Worm (Caenorhabditis elegans): ENCODE measurements around the gene zchc-1A.

The zchc-1A gene

DNA sequence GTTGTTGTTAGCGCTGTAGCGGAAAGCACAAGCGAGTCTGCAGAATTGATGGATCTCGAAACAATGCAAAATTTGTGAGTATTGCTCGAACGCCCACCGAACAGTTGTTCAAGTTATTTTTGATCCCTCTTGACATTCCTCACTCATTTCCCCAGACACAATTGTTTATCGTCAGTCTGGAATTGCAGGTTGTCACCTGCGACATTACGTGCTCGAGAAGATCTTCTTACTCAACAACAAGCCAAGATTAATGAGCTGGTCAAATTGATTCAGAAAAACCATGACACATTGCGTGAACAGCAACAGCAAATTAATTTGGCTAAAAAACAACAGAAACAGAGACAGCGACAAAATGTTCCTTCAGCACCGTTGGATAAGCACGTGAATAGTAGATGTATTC lies 27.7 kb downstream of the zchc-1A start:
- TF ChIP-seq sma-9 (GFP tag; optimal IDR thresholded peaks at IDR 0.05) (no peak), sma-9 (tag; optimal IDR thresholded peaks at IDR 0.05) (no peak), mdl-1 (tag; optimal IDR thresholded peaks at IDR 0.05) (no peak)

DNA sequence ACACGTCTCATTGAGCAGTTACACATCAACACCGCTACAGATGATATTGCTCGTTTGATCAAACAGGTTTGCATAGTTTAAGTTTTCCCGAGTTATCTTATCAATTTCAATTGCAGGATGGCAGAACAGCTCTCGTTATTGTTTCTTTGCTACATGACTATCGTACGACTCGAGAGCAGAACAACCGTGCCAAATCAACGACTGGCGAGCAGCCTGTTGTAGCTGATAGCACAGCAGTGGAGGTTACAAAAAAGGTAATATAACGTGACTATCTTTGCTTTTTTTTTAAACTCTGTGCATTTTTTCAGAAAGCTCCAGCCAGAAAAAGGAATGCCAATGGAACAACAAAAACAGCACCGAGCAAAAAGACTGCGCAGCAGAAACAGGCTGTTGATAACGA lies 28.2 kb downstream of the zchc-1A start:
- TF ChIP-seq skn-1 (tag; optimal IDR thresholded peaks at IDR 0.05) (no peak), fos-1 (tag; optimal IDR thresholded peaks at IDR 0.05) (peak; percentile 43)

DNA sequence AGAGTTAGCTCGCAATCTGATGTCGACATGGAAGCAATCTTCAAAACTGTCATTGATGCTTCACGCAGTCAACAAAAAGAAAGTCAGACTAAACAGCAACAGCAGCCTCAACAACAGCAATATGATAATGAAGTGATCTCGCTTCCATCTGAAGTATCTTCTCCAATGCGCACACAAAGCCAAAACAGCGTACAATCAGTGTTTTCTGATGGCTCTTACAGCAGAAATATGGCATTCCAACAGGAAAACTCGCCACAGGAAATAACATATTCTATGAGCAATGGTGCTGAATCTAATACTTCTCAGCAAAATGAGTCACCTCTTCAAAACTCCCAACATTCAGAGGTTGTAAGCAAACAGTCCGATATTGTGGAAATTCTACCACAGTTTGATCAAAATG lies 28.8 kb downstream of the zchc-1A start:
- TF ChIP-seq nhr-237 (tag; optimal IDR thresholded peaks at IDR 0.05) (no peak), egl-27 (tag; optimal IDR thresholded peaks at IDR 0.05) (no peak), mab-5 (tag; optimal IDR thresholded peaks at IDR 0.05) (no peak), C34F6.9 (tag; optimal IDR thresholded peaks at IDR 0.05) (no peak), nhr-21 (tag; optimal IDR thresholded peaks at IDR 0.05) (no peak), crh-2 (tag; optimal IDR thresholded peaks at IDR 0.05) (no peak), aly-2 (tag; optimal IDR thresholded peaks at IDR 0.05) (no peak), lsy-2 (tag; optimal IDR thresholded peaks at IDR 0.05) (no peak), peb-1 (tag; optimal IDR thresholded peaks at IDR 0.05) (no peak), unc-62 (GFP tag; optimal IDR thresholded peaks at IDR 0.05) (no peak)

ce11 chrX:5205561-5205960 lies 31.4 kb downstream of the zchc-1A start, which contains the start of gene H28G03.2:
TSS of gene H28G03.2 (plus strand) at chrX:5205760.
- TF ChIP-seq sma-9 (GFP tag; optimal IDR thresholded peaks at IDR 0.05) (peak; percentile 18), sma-9 (tag; optimal IDR thresholded peaks at IDR 0.05) (no peak), mab-5 (tag; optimal IDR thresholded peaks at IDR 0.05) (no peak), nhr-129 (tag; optimal IDR thresholded peaks at IDR 0.05) (peak; percentile 22), F13H6.1 (tag; optimal IDR thresholded peaks at IDR 0.05) (no peak)

ce11 chrX:5207819-5208218 lies 33.6 kb downstream of the zchc-1A start:
- TF ChIP-seq nhr-21 (tag; optimal IDR thresholded peaks at IDR 0.05) (no peak), crh-2 (tag; optimal IDR thresholded peaks at IDR 0.05) (peak; percentile 13), fos-1 (tag; optimal IDR thresholded peaks at IDR 0.05) (peak; percentile 14), nhr-10 (tag; optimal IDR thresholded peaks at IDR 0.05) (no peak), skn-1 (tag; optimal IDR thresholded peaks at IDR 0.05) (no peak), nhr-6 (tag; optimal IDR thresholded peaks at IDR 0.05) (no peak), blmp-1 (tag; optimal IDR thresholded peaks at IDR 0.05; ENCODE audit: insufficient read depth) (no peak), egl-27 (tag; optimal IDR thresholded peaks at IDR 0.05) (no peak), C34F6.9 (tag; optimal IDR thresholded peaks at IDR 0.05) (no peak), nhr-12 (tag; optimal IDR thresholded peaks at IDR 0.05) (no peak), nhr-11 (tag; optimal IDR thresholded peaks at IDR 0.05) (no peak), zag-1 (tag; optimal IDR thresholded peaks at IDR 0.05) (no peak)

DNA sequence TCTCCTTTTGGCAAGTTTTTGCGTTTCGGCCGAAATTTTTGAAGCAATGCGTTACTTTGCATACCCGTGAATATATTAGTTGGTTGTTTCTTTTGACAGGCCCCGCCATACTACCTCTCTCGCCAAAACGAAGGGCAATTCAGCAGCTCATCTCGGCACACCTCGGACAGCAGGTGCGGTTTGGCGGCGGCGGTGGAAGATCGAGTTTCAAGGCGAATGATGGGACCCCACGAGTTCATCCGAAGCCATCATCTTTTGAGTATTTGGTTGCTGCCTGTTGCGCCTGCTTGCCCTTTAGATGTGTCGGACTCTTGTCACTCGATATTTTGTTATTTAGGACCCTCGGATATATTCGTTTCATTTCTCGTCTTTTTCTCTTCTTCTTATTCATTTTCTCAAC lies 34.2 kb downstream of the zchc-1A start:
- TF ChIP-seq sem-4 (tag; optimal IDR thresholded peaks at IDR 0.05) (no peak), lsy-2 (tag; optimal IDR thresholded peaks at IDR 0.05) (peak in 1 of 2 experiments; percentile 8), nhr-129 (tag; optimal IDR thresholded peaks at IDR 0.05) (peak; percentile 22), F13H6.1 (tag; optimal IDR thresholded peaks at IDR 0.05) (peak; percentile 71)

ce11 chrX:5208831-5209230 lies 34.7 kb downstream of the zchc-1A start:
- peak; percentile 32 for TF ChIP-seq blmp-1 (tag; optimal IDR thresholded peaks at IDR 0.05; ENCODE audit: insufficient read depth)
- no peak for TF ChIP-seq ZK546.5 (tag; optimal IDR thresholded peaks at IDR 0.05)
- TF ChIP-seq ceh-82 (tag; optimal IDR thresholded peaks at IDR 0.05): no peak
- TF ChIP-seq sem-4 (tag; optimal IDR thresholded peaks at IDR 0.05): no peak
- TF ChIP-seq zag-1 (tag; optimal IDR thresholded peaks at IDR 0.05): no peak
- peak; percentile 28 for TF ChIP-seq fos-1 (tag; optimal IDR thresholded peaks at IDR 0.05)
- peak; percentile 40 for TF ChIP-seq sma-9 (GFP tag; optimal IDR thresholded peaks at IDR 0.05)
- no peak for TF ChIP-seq sma-9 (tag; optimal IDR thresholded peaks at IDR 0.05)
- TF ChIP-seq elt-1 (tag; optimal IDR thresholded peaks at IDR 0.05): no peak

ce11 chrX:5209429-5209828 lies 35.3 kb downstream of the zchc-1A start:
- TF ChIP-seq zag-1 (tag; optimal IDR thresholded peaks at IDR 0.05) (no peak), elt-1 (tag; optimal IDR thresholded peaks at IDR 0.05) (no peak), snpc-4 (tag; optimal IDR thresholded peaks at IDR 0.05) (no peak), C34F6.9 (tag; optimal IDR thresholded peaks at IDR 0.05) (peak; percentile 25), nhr-21 (tag; optimal IDR thresholded peaks at IDR 0.05) (no peak), fos-1 (tag; optimal IDR thresholded peaks at IDR 0.05) (no peak), lsy-2 (tag; optimal IDR thresholded peaks at IDR 0.05) (peak in 1 of 2 experiments; percentile 38), ama-1 (optimal IDR thresholded peaks at IDR 0.05) (no peak), Y55F3AM.14 (GFP tag; optimal IDR thresholded peaks at IDR 0.05) (no peak), F13H6.1 (tag; optimal IDR thresholded peaks at IDR 0.05) (peak; percentile 59)
